Worm (Caenorhabditis elegans): Measurements from ENCODE around the gene srh-245.

The srh-245 gene

DNA sequence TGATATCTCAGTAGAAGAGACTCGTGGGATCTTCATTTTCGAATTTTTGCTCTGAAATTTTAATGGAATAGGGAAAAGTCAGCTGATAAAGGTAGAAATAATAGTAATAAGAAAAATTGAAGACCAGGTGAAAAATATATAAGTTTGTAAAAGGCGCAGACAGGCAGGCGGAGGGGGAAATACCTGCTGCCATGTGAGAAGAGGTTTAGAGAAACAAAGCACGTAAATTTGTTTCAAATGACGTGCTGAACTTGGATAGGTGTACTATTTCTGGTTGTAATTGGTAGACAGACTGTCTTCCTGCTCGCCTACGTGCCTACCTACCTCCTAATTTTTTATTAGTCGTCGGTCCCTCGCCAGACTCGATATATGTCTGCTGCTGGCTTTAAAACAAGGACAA is 11.7 kb upstream of the srh-245 start, which contains the start of gene nhr-180:
Gene nhr-180 (minus strand): TSS at position 52 of the 400 bp plus-strand sequence.
- TF ChIP-seq unc-62 (GFP tag; optimal IDR thresholded peaks at IDR 0.05), result no peak

DNA sequence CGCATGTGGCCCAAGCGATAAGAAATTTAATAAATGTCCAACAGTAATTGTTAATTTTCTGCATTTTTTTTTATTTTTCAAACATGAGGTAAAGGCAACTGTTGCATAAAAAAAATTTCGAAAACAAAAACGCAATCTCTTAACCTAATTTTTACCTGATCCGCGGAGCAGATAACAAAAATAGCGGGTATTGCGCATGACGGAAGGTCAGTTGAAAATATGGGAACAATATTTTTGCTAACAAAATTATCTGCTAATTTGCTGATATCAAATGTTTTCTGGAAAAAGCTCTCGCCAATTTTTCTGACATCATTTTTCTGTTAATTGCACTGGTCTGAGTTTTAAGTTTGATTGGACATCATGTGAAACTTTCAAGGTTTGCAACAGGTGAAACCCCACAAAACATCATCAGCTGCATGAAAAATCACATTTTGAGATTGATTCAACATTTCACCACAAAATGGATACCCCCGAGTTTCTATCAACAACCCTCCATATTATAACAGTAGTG is 8.7 kb upstream of the srh-245 start, which contains the start of the genes F31F4.11 and srh-266:
Gene F31F4.11 (minus strand): TSS at position 101 of the 511 bp plus-strand sequence.
Gene srh-266 (plus strand): TSS at position 461 of the 511 bp plus-strand sequence.
- no peak for TF ChIP-seq unc-62 (GFP tag; optimal IDR thresholded peaks at IDR 0.05)

DNA sequence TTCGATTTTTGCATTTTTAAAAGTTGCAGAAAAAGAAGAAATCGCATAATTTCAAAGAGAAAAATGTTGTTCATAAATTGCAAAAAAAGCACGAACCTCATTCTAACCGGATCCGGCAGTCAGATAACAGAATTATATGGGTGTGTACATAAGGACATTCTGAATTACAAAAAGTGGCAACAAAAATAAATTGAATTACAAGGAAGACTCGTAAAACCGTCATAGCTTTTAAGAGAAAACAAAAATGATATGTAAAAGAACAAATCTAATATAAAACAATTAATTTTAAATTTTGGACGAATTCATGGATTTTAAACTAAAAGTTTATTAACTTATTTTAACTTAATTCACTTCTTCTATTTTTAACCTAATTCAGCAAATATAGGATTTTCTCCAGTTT is 4.5 kb upstream of the srh-245 start, which contains the start of gene F31F4.17:
Gene F31F4.17 (minus strand): TSS at position 101 of the 400 bp plus-strand sequence.
- no peak for TF ChIP-seq unc-62 (GFP tag; optimal IDR thresholded peaks at IDR 0.05)

DNA sequence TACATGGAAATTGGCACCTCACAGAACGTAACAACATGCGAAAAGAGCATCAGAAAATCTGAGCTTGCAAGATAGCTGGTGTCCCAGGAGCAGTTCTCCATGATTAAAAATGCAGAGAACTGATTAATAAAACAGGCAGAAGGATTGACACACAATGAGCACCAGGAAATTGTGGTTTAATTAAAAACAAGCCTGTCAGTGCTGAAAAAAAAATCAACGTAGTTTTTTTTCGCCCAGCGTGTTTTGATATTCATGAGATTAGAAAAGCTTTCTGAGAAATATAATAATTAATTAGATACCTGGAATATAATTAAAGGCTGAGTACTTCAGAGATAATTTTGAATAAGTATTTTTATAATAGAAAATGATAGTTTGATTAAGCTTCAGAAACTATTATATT is 2.0 kb upstream of the srh-245 start, which contains the start of gene srh-246:
Gene srh-246 (minus strand): TSS at position 101 of the 400 bp plus-strand sequence.
- TF ChIP-seq unc-62 (GFP tag; optimal IDR thresholded peaks at IDR 0.05), result no peak

DNA sequence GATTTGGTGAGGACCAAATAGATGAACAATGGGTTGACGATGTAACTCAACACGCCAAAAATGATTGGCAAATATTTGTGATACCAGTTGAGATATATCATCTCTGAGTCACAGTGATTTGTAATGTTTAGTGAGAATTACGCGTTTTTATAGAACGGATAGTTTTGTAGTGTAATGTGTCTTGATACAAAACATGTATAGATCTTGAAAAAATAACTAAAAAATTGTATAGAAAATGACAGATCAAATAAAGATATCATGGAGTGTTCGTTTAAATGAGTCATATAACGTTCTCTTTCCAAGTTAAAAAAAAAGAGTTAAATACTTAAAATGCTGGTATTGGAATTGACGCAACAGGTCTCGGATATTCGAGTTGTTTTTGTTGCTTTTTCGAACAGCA is 1.3 kb downstream of the srh-245 start, which contains the start of gene srj-6:
Gene srj-6 (minus strand): TSS at position 101 of the 400 bp plus-strand sequence.
- TF ChIP-seq unc-62 (GFP tag; optimal IDR thresholded peaks at IDR 0.05), result no peak

DNA sequence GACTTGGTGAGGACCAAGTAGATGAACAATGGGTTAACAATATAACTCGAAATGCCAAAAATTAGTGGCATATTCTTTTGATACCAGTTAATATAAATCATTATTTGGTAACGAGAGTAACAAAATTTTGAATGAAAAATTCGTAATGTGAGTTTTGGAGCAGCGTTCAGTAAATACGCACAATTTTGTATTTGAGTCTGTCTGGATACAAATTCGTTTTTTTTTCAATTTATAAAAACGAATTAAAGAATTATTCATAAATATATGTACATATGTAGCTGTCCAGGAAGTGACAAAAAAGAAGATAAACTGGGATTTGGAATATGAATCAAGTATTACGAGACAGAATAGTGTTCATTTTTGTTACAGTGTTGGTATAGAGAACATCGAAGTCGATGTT is 2.8 kb downstream of the srh-245 start, which contains the start of gene srj-5:
Gene srj-5 (minus strand): TSS at position 101 of the 400 bp plus-strand sequence.
- TF ChIP-seq unc-62 (GFP tag; optimal IDR thresholded peaks at IDR 0.05), result no peak

DNA sequence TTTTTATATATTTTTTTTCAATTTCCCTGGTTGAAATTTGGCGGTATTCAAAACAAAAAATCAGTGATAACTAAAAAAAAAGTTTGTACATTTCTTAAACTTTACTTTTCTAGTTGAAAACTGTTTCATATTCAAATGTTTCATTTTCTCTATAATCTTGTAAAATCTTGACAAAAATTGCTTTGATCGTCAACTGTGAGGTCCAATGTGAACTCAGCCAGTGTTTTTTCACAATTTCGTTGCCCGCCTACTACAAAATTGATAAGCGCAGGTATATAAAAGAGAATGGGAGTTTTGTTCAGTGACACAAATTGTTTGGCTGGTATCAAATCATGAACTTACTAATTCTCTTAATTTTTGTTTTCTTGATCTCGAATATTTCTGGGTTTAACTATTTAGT is 8.8 kb downstream of the srh-245 start, which contains the start of gene ugt-42:
Gene ugt-42 (plus strand): TSS at position 301 of the 400 bp plus-strand sequence.
- TF ChIP-seq unc-62 (GFP tag; optimal IDR thresholded peaks at IDR 0.05), result no peak

DNA sequence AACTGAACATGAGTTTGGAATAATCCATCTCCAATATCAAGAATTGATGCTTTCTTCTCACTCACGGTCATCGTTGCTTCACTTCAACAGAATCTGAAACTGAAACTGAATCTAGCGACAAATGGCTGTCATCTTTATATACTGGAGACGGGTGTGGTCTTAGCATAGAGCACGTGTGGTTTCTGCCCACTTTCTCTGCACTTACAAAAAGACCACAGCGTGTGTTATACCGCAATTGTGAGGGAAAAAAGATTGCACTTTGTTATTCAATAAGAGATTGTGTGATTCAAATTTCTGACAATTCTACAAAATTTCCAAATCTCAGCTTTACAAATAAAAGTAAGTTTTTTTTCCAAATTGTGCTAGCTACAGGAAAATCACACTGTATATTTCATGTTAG is 9.6 kb downstream of the srh-245 start, which contains the start of gene F48G7.12:
Gene F48G7.12 (minus strand): TSS at position 101 of the 400 bp plus-strand sequence.
- TF ChIP-seq unc-62 (GFP tag; optimal IDR thresholded peaks at IDR 0.05), result no peak

DNA sequence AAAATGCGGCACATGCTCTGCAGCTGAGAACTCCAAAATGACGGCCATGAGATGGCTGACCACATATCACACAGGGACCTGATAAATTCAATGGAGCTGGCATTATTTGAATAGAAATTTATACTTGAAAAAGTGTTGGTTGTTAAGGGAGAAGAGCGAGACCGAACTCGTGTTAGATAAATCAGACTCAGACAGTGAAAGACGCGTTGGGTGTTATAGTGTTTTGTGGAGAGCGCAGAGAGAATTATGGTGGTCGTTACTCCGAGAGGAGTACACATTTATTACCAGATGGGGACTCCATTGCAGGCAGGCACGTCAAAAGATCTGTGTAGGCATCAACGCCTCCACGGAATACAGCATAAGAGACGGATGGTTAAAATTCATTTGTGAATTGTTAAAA is 13.0 kb downstream of the srh-245 start, which contains the start of gene nhr-190:
Gene nhr-190 (minus strand): TSS at position 175 of the 400 bp plus-strand sequence.
- TF ChIP-seq unc-62 (GFP tag; optimal IDR thresholded peaks at IDR 0.05), result no peak

DNA sequence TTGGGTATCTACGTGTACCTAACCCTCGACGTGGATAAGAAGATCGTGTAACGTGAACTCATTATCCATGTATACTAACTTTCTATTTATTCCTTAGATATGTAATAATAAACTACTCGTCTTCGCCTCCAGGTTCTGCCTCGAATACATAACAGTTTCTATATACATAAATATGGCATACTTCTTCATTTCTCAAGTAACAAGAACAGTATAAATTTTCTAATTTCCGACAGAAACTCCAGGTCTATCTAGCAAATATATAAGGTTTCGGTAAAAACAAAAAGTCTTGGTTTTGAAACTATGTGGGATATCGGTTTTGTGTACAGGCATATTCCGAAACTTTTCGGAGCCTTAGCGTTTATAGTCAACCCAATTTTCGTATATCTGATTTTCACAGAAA is 17.4 kb downstream of the srh-245 start, which contains the start of gene srj-37:
Gene srj-37 (plus strand): TSS at position 301 of the 400 bp plus-strand sequence.
- no peak for TF ChIP-seq unc-62 (GFP tag; optimal IDR thresholded peaks at IDR 0.05)

DNA sequence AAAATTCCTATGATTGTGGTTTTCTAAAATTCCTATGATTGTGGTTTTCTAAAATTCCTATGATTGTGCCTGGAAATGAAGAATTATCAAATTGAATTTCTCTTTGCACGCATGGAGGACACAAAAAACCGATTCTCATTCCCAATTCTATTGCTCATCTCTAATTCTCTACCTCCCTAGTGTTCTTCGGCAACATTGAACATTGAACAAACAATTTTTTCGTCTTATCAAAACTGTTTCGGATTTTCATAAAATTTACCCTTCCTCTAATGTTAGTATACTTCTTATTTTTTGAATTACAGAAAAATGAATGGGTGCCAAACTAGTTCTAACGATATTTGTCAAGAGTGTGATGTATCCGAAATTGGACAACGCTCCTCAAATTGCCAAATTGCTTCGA is 19.4 kb downstream of the srh-245 start, which contains the start of gene pals-31:
Gene pals-31 (plus strand): TSS at position 301 of the 400 bp plus-strand sequence.
- no peak for TF ChIP-seq unc-62 (GFP tag; optimal IDR thresholded peaks at IDR 0.05)

DNA sequence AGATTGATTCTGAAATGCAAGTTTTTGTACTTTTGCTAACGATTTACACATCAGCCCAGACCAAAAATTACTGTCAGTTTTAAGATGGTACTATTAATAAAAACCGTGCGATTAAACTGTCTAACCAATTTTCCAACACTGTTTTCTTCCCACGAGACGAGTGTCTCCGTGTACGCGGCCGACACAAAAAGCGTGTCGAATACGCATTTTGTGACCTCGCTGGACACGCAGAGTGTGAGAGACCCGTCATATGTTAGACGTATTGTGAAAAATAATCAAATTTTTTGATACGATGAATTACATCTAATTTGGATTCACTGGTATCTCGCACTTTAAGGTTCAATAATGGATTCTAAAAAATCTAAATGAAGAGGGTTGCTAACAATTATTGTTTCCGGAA is 20.1 kb downstream of the srh-245 start:
- no peak for TF ChIP-seq unc-62 (GFP tag; optimal IDR thresholded peaks at IDR 0.05)

DNA sequence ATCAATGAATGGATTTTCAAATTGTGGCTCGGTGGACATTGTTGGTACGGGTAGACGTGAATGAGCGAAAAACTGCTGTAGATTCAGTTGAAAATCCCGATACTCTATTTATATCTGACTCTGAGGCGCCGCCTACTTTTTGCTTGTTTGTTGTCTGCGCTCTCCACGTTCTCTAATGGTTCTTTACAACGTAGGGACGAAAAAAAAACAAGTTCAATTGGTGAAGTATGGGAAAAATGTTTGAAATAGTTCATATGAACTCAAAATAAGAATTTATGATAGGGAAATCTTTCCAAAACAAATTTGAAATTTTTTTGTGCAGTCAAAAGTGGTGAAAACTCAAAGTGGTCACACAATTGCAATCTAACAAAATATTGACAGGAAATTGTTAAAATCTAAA is 20.9 kb downstream of the srh-245 start, which contains the start of gene F48G7.10:
Gene F48G7.10 (minus strand): TSS at position 101 of the 400 bp plus-strand sequence.
- no peak for TF ChIP-seq unc-62 (GFP tag; optimal IDR thresholded peaks at IDR 0.05)

DNA sequence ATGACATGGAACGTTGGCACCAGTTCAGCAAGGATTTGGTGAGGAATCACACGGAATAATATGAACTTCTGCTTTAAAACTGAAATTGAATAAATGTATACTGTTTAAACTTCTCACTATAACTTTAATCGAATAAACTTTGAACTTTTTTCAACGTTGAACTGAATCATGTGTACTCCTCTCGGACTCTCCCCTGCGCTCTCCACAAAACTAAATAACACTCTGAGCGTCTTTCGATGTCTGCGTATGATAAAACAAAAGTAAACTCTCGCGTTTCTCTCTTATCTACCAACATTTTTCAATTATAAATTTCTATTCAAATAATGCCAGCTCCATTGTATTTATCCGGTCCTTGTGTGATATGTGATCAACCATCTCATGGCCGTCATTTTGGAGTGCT is 23.9 kb downstream of the srh-245 start:
- no peak for TF ChIP-seq unc-62 (GFP tag; optimal IDR thresholded peaks at IDR 0.05)

DNA sequence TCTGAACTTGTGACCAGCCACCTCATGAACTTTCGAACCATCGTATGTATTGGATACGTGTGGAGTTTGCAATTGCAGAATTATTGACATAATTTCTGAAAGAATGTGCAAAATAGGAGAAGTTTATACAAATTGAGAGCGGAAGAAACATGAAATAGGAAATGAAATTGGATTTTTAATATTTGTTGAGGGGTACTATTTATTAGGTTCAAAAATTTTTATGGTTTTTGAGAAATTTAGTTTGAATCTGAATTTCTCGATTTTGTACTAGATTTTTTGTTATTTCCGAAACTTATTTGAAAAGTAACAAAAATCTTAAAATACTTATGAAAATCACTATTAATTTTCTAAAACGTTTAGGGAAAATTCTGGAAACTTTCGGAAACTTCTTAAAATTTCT is 27.2 kb downstream of the srh-245 start, which contains the start of gene F48G7.9:
Gene F48G7.9 (minus strand): TSS at position 101 of the 400 bp plus-strand sequence.
- no peak for TF ChIP-seq unc-62 (GFP tag; optimal IDR thresholded peaks at IDR 0.05)

DNA sequence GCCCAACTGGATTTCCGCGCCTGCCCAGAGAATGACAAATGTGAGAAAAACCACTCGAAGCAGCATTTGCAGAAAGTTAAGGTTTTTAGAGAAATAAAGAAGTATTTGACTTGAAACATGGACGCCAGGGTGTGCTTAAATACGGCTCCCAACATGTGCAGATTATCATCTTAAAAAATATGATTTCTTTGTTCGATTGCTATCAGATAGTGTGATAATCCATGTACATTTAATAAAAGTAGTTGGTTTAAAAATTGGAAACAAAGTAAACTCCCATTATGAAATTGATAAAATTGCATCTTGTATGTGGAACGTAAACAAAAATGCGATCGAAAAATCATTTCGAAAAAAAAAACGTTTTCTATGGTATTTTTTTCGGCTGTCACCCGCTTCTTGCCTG is 28.1 kb downstream of the srh-245 start, which contains the start of gene F48G7.8:
Gene F48G7.8 (minus strand): TSS at position 101 of the 400 bp plus-strand sequence.
- no peak for TF ChIP-seq unc-62 (GFP tag; optimal IDR thresholded peaks at IDR 0.05)

DNA sequence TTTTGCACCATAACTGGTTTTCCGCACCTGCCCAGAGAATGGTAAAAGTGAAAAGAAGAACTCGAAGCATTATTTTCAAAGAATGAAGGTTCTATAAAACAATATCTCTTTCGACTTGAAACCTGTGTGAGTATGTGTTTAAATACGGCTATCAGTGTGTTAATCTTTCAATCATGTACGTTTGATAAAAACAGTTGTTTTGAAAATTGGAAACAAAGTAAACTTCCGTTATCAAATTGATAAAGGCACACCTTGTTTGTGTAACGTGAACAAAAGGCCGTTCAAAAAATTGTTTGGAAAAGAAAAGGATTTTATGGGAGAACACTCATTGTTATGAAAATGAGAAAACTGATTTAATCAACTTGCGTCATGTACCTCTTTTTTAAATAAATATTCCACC is 29.4 kb downstream of the srh-245 start, which contains the start of gene F48G7.7:
Gene F48G7.7 (minus strand): TSS at position 101 of the 400 bp plus-strand sequence.
- no peak for TF ChIP-seq unc-62 (GFP tag; optimal IDR thresholded peaks at IDR 0.05)
